Fruit fly (Drosophila melanogaster) whole organism, pupa: ENCODE measurements around the gene CG31100.

ENCODE experiments used
- CG13204 ChIP-seq: fragments of 200-800 bp; sonication (Bioruptor generic); optimal IDR thresholded peaks from 2 replicates; lab custom pipeline; 2018; ENCODE audit warnings: missing biosample characterization, mild to moderate bottlenecking, missing genetic modification characterization, moderate library complexity
- CG17806 ChIP-seq: fragments of 200-800 bp; sonication (Bioruptor generic); optimal IDR thresholded peaks from 2 replicates; lab custom pipeline; 2018; ENCODE audit warnings: missing biosample characterization, mild to moderate bottlenecking, missing genetic modification characterization, moderate library complexity
- CG34367 ChIP-seq: fragments of 200-800 bp; sonication (Bioruptor generic); optimal IDR thresholded peaks from 2 replicates; lab custom pipeline; 2018; ENCODE audit warnings: missing biosample characterization, mild to moderate bottlenecking, missing genetic modification characterization
- CG4496 ChIP-seq: fragments of 200-800 bp; sonication (Bioruptor generic); IDR thresholded peaks from 3 replicates; pipeline ENCODE4 v1.3.6; 2022; ENCODE audit warnings: missing biosample characterization, missing genetic modification characterization
- Ets98B ChIP-seq: fragments of 200-800 bp; sonication (Bioruptor generic); IDR thresholded peaks from 2 replicates; pipeline ENCODE4 v1.3.6; 2022; ENCODE audit warnings: missing biosample characterization, missing genetic modification characterization
- Pif1A ChIP-seq: fragments of 200-800 bp; sonication (Bioruptor generic); optimal IDR thresholded peaks from 3 replicates; lab custom pipeline; 2016; ENCODE audit warnings: missing biosample characterization, missing genetic modification characterization
- Pif1B ChIP-seq: fragments of 200-800 bp; sonication (Bioruptor generic); optimal IDR thresholded peaks from 3 replicates; lab custom pipeline; 2016; ENCODE audit warnings: missing biosample characterization, missing genetic modification characterization
- fd96Ca ChIP-seq: fragments of 200-800 bp; sonication (Bioruptor generic); IDR thresholded peaks from 3 replicates; pipeline ENCODE4 v1.3.6; 2022; ENCODE audit warnings: missing biosample characterization, missing genetic modification characterization
- gl ChIP-seq: fragments of 200-800 bp; sonication (Bioruptor generic); optimal IDR thresholded peaks from 2 replicates; lab custom pipeline; 2018; ENCODE audit warnings: missing biosample characterization, mild to moderate bottlenecking, missing genetic modification characterization
- rn ChIP-seq: fragments of 200-800 bp; sonication (Bioruptor generic); IDR thresholded peaks from 2 replicates; pipeline ENCODE4 v1.3.6; 2022; ENCODE audit warnings: missing biosample characterization, missing genetic modification characterization

dm6 chr3R:9023934-9024333 is 20.5 kb upstream of the CG31100 start:
- TF ChIP-seq CG13204 (GFP tag; lab: Kevin White, UChicago) (no peak), CG4496 (GFP tag; lab: Robert Waterston, UW) (no peak), gl (tag; lab: Kevin White, UChicago) (no peak), Pif1A (GFP tag; lab: Kevin White, UChicago) (no peak), Pif1B (no peak), Ets98B (GFP tag; lab: Robert Waterston, UW) (no peak), CG17806 (tag; lab: Kevin White, UChicago) (no peak), rn (GFP tag; lab: Robert Waterston, UW) (no peak), fd96Ca (no peak), CG34367 (no peak)
